Worm (Caenorhabditis elegans): ENCODE data around the gene ZK354.7.

- TF ChIP-seq nhr-76 (tag; optimal IDR thresholded peaks at IDR 0.05) (no peak), Y75B8A.6 (GFP tag; IDR thresholded peaks at IDR 0.05) (no peak), ZK546.5 (tag; optimal IDR thresholded peaks at IDR 0.05) (no peak), zfp-3 (GFP tag; conservative IDR thresholded peaks at IDR 0.05) (no peak), php-3 (GFP tag; IDR thresholded peaks at IDR 0.05) (no peak), skn-1 (tag; optimal IDR thresholded peaks at IDR 0.05) (no peak), dpl-1 (GFP tag; optimal IDR thresholded peaks at IDR 0.05) (no peak)
Measured at ce11 chrIV:5332178-5332577, 29.2 kb upstream of the ZK354.7 start, which contains the start of gene Y4C6B.3.

Data from whole organism, L4 larva.